Worm (Caenorhabditis elegans) whole organism, young adult: Measurements from ENCODE around the gene emb-9.

Source experiments
- F10E7.11 ChIP-seq: sonication (generic microtip); optimal IDR thresholded peaks from 2 replicates; lab custom pipeline; 2017; ENCODE audit warnings: mild to moderate bottlenecking, missing genetic modification characterization, moderate library complexity, missing compliant biosample characterization
- F57C9.4 ChIP-seq: sonication (generic microtip); optimal IDR thresholded peaks from 2 replicates; lab custom pipeline; 2017; ENCODE audit warnings: mild to moderate bottlenecking, missing genetic modification characterization, missing compliant biosample characterization
- attf-5 ChIP-seq: fragments of 200-800 bp; sonication (Bioruptor generic); optimal IDR thresholded peaks from 2 replicates; lab custom pipeline; 2018; ENCODE audit warnings: mild to moderate bottlenecking, missing genetic modification characterization, missing compliant biosample characterization
- mel-28 ChIP-seq: sonication (generic microtip); optimal IDR thresholded peaks from 2 replicates; lab custom pipeline; 2016; ENCODE audit warnings: borderline replicate concordance, mild to moderate bottlenecking, missing genetic modification characterization, missing compliant biosample characterization
- ztf-6 ChIP-seq: fragments of 200-800 bp; sonication (Bioruptor generic); IDR thresholded peaks from 2 replicates; pipeline ENCODE4 v1.3.6; 2022; ENCODE audit warnings: missing genetic modification reagents, missing genetic modification characterization, missing compliant biosample characterization

DNA sequence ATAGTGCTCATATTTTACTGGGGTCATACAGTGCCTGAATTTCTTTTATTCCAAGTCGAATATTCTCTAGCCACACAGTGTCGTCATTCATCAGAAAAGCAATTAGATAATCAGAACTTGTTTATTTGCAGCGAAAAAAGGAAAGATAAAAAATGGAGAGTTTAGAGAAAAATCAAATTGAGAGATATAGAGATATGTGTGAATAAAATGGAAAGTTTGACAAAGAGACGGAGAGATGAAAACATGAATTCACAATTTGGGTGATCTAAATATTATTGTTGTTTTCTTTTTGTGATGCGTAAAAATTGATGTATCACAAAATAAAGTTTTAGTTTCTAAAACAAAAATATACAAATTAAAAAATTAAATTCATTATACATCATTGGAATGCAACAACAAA, 43.6 kb downstream of the emb-9 start:
- TF ChIP-seq ztf-6 (no peak), F57C9.4 (tag; lab: Kevin White, UChicago) (no peak), F10E7.11 (tag; lab: Kevin White, UChicago) (no peak), attf-5 (GFP tag; lab: Kevin White, UChicago) (no peak), mel-28 (tag; lab: Kevin White, UChicago) (no peak)
